Worm (Caenorhabditis elegans): ENCODE data around the gene R10E4.1.

- TF ChIP-seq hlh-6 (tag; optimal IDR thresholded peaks at IDR 0.05), result no peak
- no peak for TF ChIP-seq nhr-11 (tag; optimal IDR thresholded peaks at IDR 0.05)
- no peak for TF ChIP-seq ama-1 (optimal IDR thresholded peaks at IDR 0.05)
These were observed 51.9 kb downstream of the R10E4.1 start, which contains the start of gene H38K22.7 for ce11 chrIII:4321399-4321798.

All from whole organism, late embryonic.